Worm (Caenorhabditis elegans) whole organism, L1 larva: ENCODE data around the gene Y38A10A.11.

Experiments
- C16A3.4 ChIP-seq: fragments of 150-350 bp; optimal IDR thresholded peaks from 2 replicates; lab custom pipeline; 2014; ENCODE audit warnings: missing biosample characterization, missing genetic modification characterization
- Y116A8C.19 ChIP-seq: sonication (generic microtip); optimal IDR thresholded peaks from 2 replicates; lab custom pipeline; 2016; ENCODE audit warnings: missing compliant biosample characterization, missing genetic modification characterization, borderline replicate concordance
- aha-1 ChIP-seq: fragments of 150-350 bp; optimal IDR thresholded peaks from 2 replicates; lab custom pipeline; 2014; ENCODE audit warnings: missing biosample characterization, missing genetic modification characterization
- alr-1 ChIP-seq: fragments of 200-800 bp; sonication (Bioruptor generic); optimal IDR thresholded peaks from 2 replicates; lab custom pipeline; 2018; ENCODE audit warnings: borderline replicate concordance, mild to moderate bottlenecking, missing genetic modification characterization, missing compliant biosample characterization
- blmp-1 ChIP-seq: fragments of 150-350 bp; optimal IDR thresholded peaks from 2 replicates; lab custom pipeline; 2014; ENCODE audit warnings: missing biosample characterization, missing genetic modification characterization
- ceh-8 ChIP-seq: fragments of 200-800 bp; sonication (Bioruptor generic); optimal IDR thresholded peaks from 2 replicates; lab custom pipeline; 2018; ENCODE audit warnings: mild to moderate bottlenecking, missing genetic modification characterization, moderate library complexity, missing compliant biosample characterization
- ceh-82 ChIP-seq, 3 experiments: fragments of 150-350 bp in 1 of 3; sonication (generic microtip) in 2 of 3; optimal IDR thresholded peaks; 2 replicates each; lab custom pipeline; 2014 to 2017; ENCODE audit warnings: missing biosample characterization in 3 of 3, missing genetic modification characterization in 3 of 3
- ces-1 ChIP-seq: fragments of 150-350 bp; optimal IDR thresholded peaks from 2 replicates; lab custom pipeline; 2014; ENCODE audit warnings: missing biosample characterization, missing genetic modification reagents, missing genetic modification characterization
- efl-1 ChIP-seq, 4 experiments: fragments of 150-350 bp; optimal IDR thresholded peaks in 3 of 4; peaks in 1 of 4; 1 replicate in 1 of 4; 2 replicates in 3 of 4; lab custom pipeline; 2014; ENCODE audit warnings: missing biosample characterization in 2 of 4, missing genetic modification characterization in 2 of 4, missing genetic modification reagents in 2 of 4
- elt-3 ChIP-seq, 6 experiments: fragments of 150-350 bp in 1 of 6; sonication (generic microtip); optimal IDR thresholded peaks; 2 replicates each; lab custom pipeline; 2017 to 2018; ENCODE audit warnings: missing biosample characterization in 6 of 6, missing genetic modification characterization in 6 of 6, inconsistent platforms in 1 of 6
- ets-5 ChIP-seq: fragments of 200-800 bp; sonication (Bioruptor generic); IDR thresholded peaks from 2 replicates; pipeline ENCODE4 v1.3.6; 2022; ENCODE audit warnings: missing genetic modification characterization, missing compliant biosample characterization
- fkh-10 ChIP-seq: sonication (generic microtip); optimal IDR thresholded peaks from 2 replicates; lab custom pipeline; 2017; ENCODE audit warnings: missing biosample characterization, missing genetic modification reagents, missing genetic modification characterization
- fkh-8 ChIP-seq: sonication (generic microtip); optimal IDR thresholded peaks from 2 replicates; lab custom pipeline; 2016; ENCODE audit warnings: mild to moderate bottlenecking, missing genetic modification characterization, missing compliant biosample characterization
- hlh-17 ChIP-seq: fragments of 200-800 bp; sonication (Bioruptor generic); optimal IDR thresholded peaks from 2 replicates; lab custom pipeline; 2018; ENCODE audit warnings: missing genetic modification characterization, mild to moderate bottlenecking, missing compliant biosample characterization, moderate library complexity, borderline replicate concordance
- hlh-4 ChIP-seq: sonication (generic microtip); optimal IDR thresholded peaks from 2 replicates; lab custom pipeline; 2016; ENCODE audit warnings: mild to moderate bottlenecking, missing genetic modification characterization, missing compliant biosample characterization
- lir-3 ChIP-seq: sonication (generic microtip); optimal IDR thresholded peaks from 2 replicates; lab custom pipeline; 2016; ENCODE audit warnings: mild to moderate bottlenecking, missing genetic modification characterization, moderate library complexity, missing compliant biosample characterization; ENCODE audit not compliant: poor library complexity
- lsy-2 ChIP-seq, 2 experiments: fragments of 150-350 bp; optimal IDR thresholded peaks; 2 replicates each; lab custom pipeline; 2014; ENCODE audit warnings: missing biosample characterization in 2 of 2, missing genetic modification characterization in 2 of 2
- mab-9 ChIP-seq: fragments of 200-800 bp; sonication (Bioruptor generic); IDR thresholded peaks from 2 replicates; pipeline ENCODE4 v1.3.6; 2022; ENCODE audit warnings: missing genetic modification reagents, missing genetic modification characterization, missing compliant biosample characterization
- mdl-1 ChIP-seq, 2 experiments: fragments of 150-350 bp; optimal IDR thresholded peaks; 2 replicates each; lab custom pipeline; 2014 to 2017; ENCODE audit warnings: missing biosample characterization in 2 of 2, missing genetic modification characterization in 2 of 2, inconsistent platforms in 1 of 2
- mef-2 ChIP-seq: fragments of 150-350 bp; optimal IDR thresholded peaks from 2 replicates; lab custom pipeline; 2014; ENCODE audit warnings: missing biosample characterization, missing genetic modification characterization
- mep-1 ChIP-seq: fragments of 150-350 bp; optimal IDR thresholded peaks from 2 replicates; lab custom pipeline; 2014; ENCODE audit warnings: missing biosample characterization, missing genetic modification characterization
- nhr-11 ChIP-seq: fragments of 150-350 bp; optimal IDR thresholded peaks from 2 replicates; lab custom pipeline; 2014; ENCODE audit warnings: missing biosample characterization, missing genetic modification characterization
- nhr-237 ChIP-seq: fragments of 150-350 bp; optimal IDR thresholded peaks from 2 replicates; lab custom pipeline; 2014; ENCODE audit warnings: missing biosample characterization, missing genetic modification characterization
- nhr-28 ChIP-seq: fragments of 150-350 bp; optimal IDR thresholded peaks from 2 replicates; lab custom pipeline; 2014; ENCODE audit warnings: missing biosample characterization, missing genetic modification characterization
- nhr-47 ChIP-seq: sonication (generic microtip); optimal IDR thresholded peaks from 2 replicates; lab custom pipeline; 2016; ENCODE audit warnings: mild to moderate bottlenecking, missing genetic modification characterization, moderate library complexity, missing compliant biosample characterization
- nhr-71 ChIP-seq: sonication (generic microtip); optimal IDR thresholded peaks from 2 replicates; lab custom pipeline; 2016; ENCODE audit warnings: mild to moderate bottlenecking, missing genetic modification characterization, moderate library complexity, missing compliant biosample characterization
- nhr-76 ChIP-seq: sonication (generic microtip); optimal IDR thresholded peaks from 2 replicates; lab custom pipeline; 2017; ENCODE audit warnings: missing biosample characterization, missing genetic modification characterization
- nhr-77 ChIP-seq: fragments of 150-350 bp; optimal IDR thresholded peaks from 2 replicates; lab custom pipeline; 2014; ENCODE audit warnings: missing biosample characterization, missing genetic modification characterization
- nhr-84 ChIP-seq: sonication (generic microtip); optimal IDR thresholded peaks from 2 replicates; lab custom pipeline; 2017; ENCODE audit warnings: missing biosample characterization, missing genetic modification characterization
- nhr-85 ChIP-seq: sonication (generic microtip); peaks from one replicate; lab custom pipeline; 2016; ENCODE audit warnings: missing genetic modification characterization, inconsistent platforms, missing compliant biosample characterization
- nhr-90 ChIP-seq: sonication (generic microtip); optimal IDR thresholded peaks from 2 replicates; lab custom pipeline; 2016; ENCODE audit warnings: mild to moderate bottlenecking, missing genetic modification characterization, missing compliant biosample characterization; ENCODE audit not compliant: poor library complexity
- pag-3 ChIP-seq: sonication (generic microtip); optimal IDR thresholded peaks from 2 replicates; lab custom pipeline; 2017; ENCODE audit warnings: missing genetic modification characterization, mild to moderate bottlenecking, missing compliant biosample characterization, antibody characterized with exemption, borderline replicate concordance; ENCODE audit not compliant: insufficient read depth
- pax-3 ChIP-seq: fragments of 200-800 bp; sonication (Bioruptor generic); optimal IDR thresholded peaks from 2 replicates; lab custom pipeline; 2018; ENCODE audit warnings: mild to moderate bottlenecking, missing genetic modification characterization, moderate library complexity, missing compliant biosample characterization
- pqm-1 ChIP-seq: sonication (generic microtip); optimal IDR thresholded peaks from 3 replicates; lab custom pipeline; 2017; ENCODE audit warnings: missing biosample characterization, missing genetic modification characterization
- rnt-1 ChIP-seq: sonication (generic microtip); optimal IDR thresholded peaks from 2 replicates; lab custom pipeline; 2016; ENCODE audit warnings: mild to moderate bottlenecking, missing genetic modification characterization, moderate library complexity, missing compliant biosample characterization
- snu-23 ChIP-seq: sonication (generic microtip); optimal IDR thresholded peaks from 2 replicates; lab custom pipeline; 2016; ENCODE audit warnings: missing genetic modification characterization, missing compliant biosample characterization
- sox-4 ChIP-seq: sonication (generic microtip); optimal IDR thresholded peaks from 2 replicates; lab custom pipeline; 2016; ENCODE audit warnings: missing genetic modification characterization, missing compliant biosample characterization
- sptf-1 ChIP-seq: fragments of 150-350 bp; optimal IDR thresholded peaks from 2 replicates; lab custom pipeline; 2014; ENCODE audit warnings: missing biosample characterization, missing genetic modification characterization
- sup-37 ChIP-seq: fragments of 200-800 bp; sonication (Bioruptor generic); optimal IDR thresholded peaks from 2 replicates; lab custom pipeline; 2018; ENCODE audit warnings: mild to moderate bottlenecking, missing genetic modification characterization, missing compliant biosample characterization
- swsn-7 ChIP-seq: sonication (generic microtip); optimal IDR thresholded peaks from 2 replicates; lab custom pipeline; 2016; ENCODE audit warnings: missing genetic modification characterization, missing compliant biosample characterization
- unc-130 ChIP-seq: fragments of 150-350 bp; optimal IDR thresholded peaks from 2 replicates; lab custom pipeline; 2017; ENCODE audit warnings: missing biosample characterization, missing genetic modification characterization, inconsistent platforms
- unc-86 ChIP-seq: sonication (generic microtip); optimal IDR thresholded peaks from 2 replicates; lab custom pipeline; 2016; ENCODE audit warnings: missing genetic modification characterization, missing compliant biosample characterization
- unc-98 ChIP-seq: fragments of 200-800 bp; sonication (Bioruptor generic); IDR thresholded peaks from 2 replicates; pipeline ENCODE4 v1.3.6; 2022; ENCODE audit warnings: missing genetic modification characterization, missing compliant biosample characterization
- xbp-1 ChIP-seq: sonication (generic microtip); optimal IDR thresholded peaks from 2 replicates; lab custom pipeline; 2016; ENCODE audit warnings: missing genetic modification characterization, missing compliant biosample characterization
- ztf-11 ChIP-seq, 2 experiments: sonication (generic microtip); optimal IDR thresholded peaks; 2 replicates each; lab custom pipeline; 2016 to 2017; ENCODE audit warnings: missing genetic modification characterization in 2 of 2, missing biosample characterization in 1 of 2, missing compliant biosample characterization in 1 of 2
- ztf-4 ChIP-seq: fragments of 150-350 bp; optimal IDR thresholded peaks from 2 replicates; lab custom pipeline; 2014; ENCODE audit warnings: missing biosample characterization, missing genetic modification characterization

The Y38A10A.11 gene

DNA sequence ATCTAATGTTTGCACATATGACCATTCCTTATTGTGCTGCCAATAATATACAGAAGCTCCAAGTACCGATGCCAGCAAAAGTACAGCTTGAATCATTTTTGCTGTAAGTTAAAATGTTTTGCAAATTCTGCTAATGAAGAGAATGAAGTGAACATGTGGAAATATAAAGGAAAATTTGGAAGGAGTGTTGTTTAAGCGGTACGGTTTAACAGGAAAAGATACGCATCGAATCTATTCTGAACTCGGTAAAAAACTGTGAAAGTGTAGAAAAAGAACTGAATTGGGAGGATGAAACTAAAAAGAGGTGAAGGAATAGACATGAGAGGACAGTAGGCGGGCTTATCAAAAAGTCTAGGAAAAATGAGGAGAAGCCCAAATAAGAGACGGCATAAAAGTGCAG lies 40.0 kb downstream of the Y38A10A.11 start, which contains the start of gene Y38A10A.2:
Y38A10A.2 (minus strand) TSS at position 101 of the 400 bp plus-strand sequence.
- no peak for TF ChIP-seq ztf-11 (tag; optimal IDR thresholded peaks at IDR 0.05; lab: Kevin White, UChicago)
- no peak for TF ChIP-seq efl-1 (optimal IDR thresholded peaks at IDR 0.05; lab: Kevin White, UChicago)
- peak in 1 of 2 experiments; percentile 76 for TF ChIP-seq efl-1 (GFP tag; optimal IDR thresholded peaks at IDR 0.05 in 1 of 2; lab: Kevin White, UChicago)

ce11 chrV:6055289-6055688 lies 48.0 kb downstream of the Y38A10A.11 start, which contains the start of gene srd-20:
srd-20 (plus strand) TSS chrV:6055589.
- no peak for TF ChIP-seq nhr-47 (tag; lab: Kevin White, UChicago)
- no peak for TF ChIP-seq sox-4 (tag; lab: Kevin White, UChicago)
- no peak for TF ChIP-seq pax-3 (tag; lab: Kevin White, UChicago)
- no peak for TF ChIP-seq sup-37 (GFP tag; lab: Kevin White, UChicago)
- no peak for TF ChIP-seq pqm-1 (tag; lab: Kevin White, UChicago)
- TF ChIP-seq mep-1 (tag; lab: Kevin White, UChicago) = no peak
- no peak for TF ChIP-seq lsy-2 (tag; optimal IDR thresholded peaks at IDR 0.05; lab: Kevin White, UChicago)
- TF ChIP-seq nhr-77 (tag; lab: Kevin White, UChicago) = no peak
- no peak for TF ChIP-seq fkh-10 (GFP tag; lab: Kevin White, UChicago)
- TF ChIP-seq ces-1 (GFP tag; lab: Kevin White, UChicago) = no peak
- TF ChIP-seq nhr-237 (tag; lab: Kevin White, UChicago) = no peak
- no peak for TF ChIP-seq alr-1 (tag; lab: Kevin White, UChicago)
- TF ChIP-seq Y116A8C.19 (tag; lab: Kevin White, UChicago) = no peak
- TF ChIP-seq nhr-11 = no peak
- no peak for TF ChIP-seq snu-23 (GFP tag; lab: Kevin White, UChicago)
- TF ChIP-seq mef-2 = no peak
- TF ChIP-seq lir-3 = no peak
- TF ChIP-seq pag-3 (tag; lab: Kevin White, UChicago) = no peak
- no peak for TF ChIP-seq blmp-1 (tag; lab: Kevin White, UChicago)
- TF ChIP-seq mab-9 (GFP tag; lab: Robert Waterston, UW) = no peak

DNA sequence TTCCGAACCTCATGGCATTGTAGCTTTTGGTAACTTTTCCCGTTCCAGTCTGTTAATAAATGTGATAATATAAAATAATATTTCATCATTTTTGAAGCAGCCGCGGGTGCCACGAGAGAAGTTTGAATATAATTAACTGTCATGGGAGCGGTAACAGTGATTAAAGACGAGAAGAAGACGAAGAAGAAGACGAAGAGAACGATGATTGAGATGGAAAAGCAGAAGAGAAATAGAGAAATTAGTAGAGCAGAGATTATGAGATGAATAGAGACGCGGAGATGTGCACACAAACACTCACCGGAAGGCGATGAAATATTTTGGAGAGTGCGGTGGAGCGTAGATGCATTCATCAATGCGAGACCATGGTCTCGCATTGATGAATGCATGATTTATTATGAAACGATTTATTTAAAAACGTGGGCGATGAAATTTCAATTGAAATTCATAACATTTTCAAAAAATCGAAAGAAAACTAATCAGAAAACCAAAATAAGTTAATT lies 50.1 kb downstream of the Y38A10A.11 start, which contains the start of gene seip-1:
seip-1 (minus strand) TSS at position 51 of the 500 bp plus-strand sequence.
- TF ChIP-seq nhr-11 (peak; percentile 47), nhr-28 (no peak), sox-4 (tag; lab: Kevin White, UChicago) (no peak), unc-86 (tag; lab: Kevin White, UChicago) (peak; percentile 75), blmp-1 (tag; lab: Kevin White, UChicago) (peak; percentile 72), hlh-17 (no peak), swsn-7 (peak; percentile 85), ceh-8 (GFP tag; lab: Kevin White, UChicago) (peak; percentile 57), unc-130 (tag; lab: Kevin White, UChicago) (peak; percentile 92), rnt-1 (peak; percentile 81), nhr-90 (tag; lab: Kevin White, UChicago) (peak; percentile 64), sptf-1 (no peak), pqm-1 (tag; lab: Kevin White, UChicago) (no peak), mdl-1 (tag; optimal IDR thresholded peaks at IDR 0.05; lab: Kevin White, UChicago) (peak in 1 of 2 experiments; percentile 82), mab-9 (GFP tag; lab: Robert Waterston, UW) (peak; percentile 56), pax-3 (tag; lab: Kevin White, UChicago) (peak; percentile 25), ztf-4 (tag; lab: Kevin White, UChicago) (peak; percentile 64), nhr-76 (tag; lab: Kevin White, UChicago) (no peak), nhr-237 (tag; lab: Kevin White, UChicago) (peak; percentile 72), nhr-85 (tag; lab: Kevin White, UChicago) (peak; percentile 83), sup-37 (GFP tag; lab: Kevin White, UChicago) (no peak), nhr-71 (peak; percentile 92), aha-1 (tag; lab: Kevin White, UChicago) (no peak), nhr-84 (tag; lab: Kevin White, UChicago) (no peak), ets-5 (no peak), ceh-82 (tag; optimal IDR thresholded peaks at IDR 0.05; lab: Kevin White, UChicago) (peak; percentile 64 to 87 (median 66)), fkh-8 (tag; lab: Kevin White, UChicago) (peak; percentile 92), hlh-4 (tag; lab: Kevin White, UChicago) (no peak), snu-23 (GFP tag; lab: Kevin White, UChicago) (peak; percentile 91), xbp-1 (tag; lab: Kevin White, UChicago) (peak; percentile 90), unc-98 (GFP tag; lab: Robert Waterston, UW) (no peak), C16A3.4 (peak; percentile 88), elt-3 (tag; optimal IDR thresholded peaks at IDR 0.05; lab: Kevin White, UChicago) (peak in 2 of 6 experiments; percentile 56 to 58)
